Comparison of ENCODE assay signal across 4 worm cellular contexts in the genomic region with DNA sequence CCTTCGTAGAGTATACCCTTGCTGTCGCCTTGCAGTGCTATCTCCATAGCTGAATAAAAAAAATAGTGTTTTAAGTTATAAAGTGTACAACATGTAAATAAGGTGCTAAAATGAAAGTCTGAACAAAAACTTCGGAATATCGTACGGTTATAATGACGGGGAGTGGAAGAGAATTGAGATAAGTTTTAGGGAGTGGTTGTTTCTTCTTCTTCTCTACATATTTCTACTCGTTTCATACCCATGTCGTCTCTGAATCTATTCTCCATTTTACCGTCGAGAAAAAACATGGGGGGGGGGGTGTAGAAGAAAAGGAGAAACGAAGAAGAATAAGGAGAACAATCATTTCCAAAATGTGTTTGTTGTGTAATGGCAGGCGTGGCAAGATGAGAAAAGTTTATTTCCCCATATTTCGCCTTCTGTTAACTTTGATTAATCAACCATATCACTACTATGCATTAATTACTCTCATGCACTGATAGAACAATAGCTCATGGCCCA.
TF ChIP-seq lines count a peak whose summit lies in the region.

A gene (minus strand): TSS at position 51 of the 498 bp plus-strand sequence.

TF ChIP-seq in whole organism, L1 larva, 84 proteins besides CTCF, POLR2A, EP300 and RAD21:
- peak; percentile 56 for TF ChIP-seq lin-14 (GFP tag; optimal IDR thresholded peaks at IDR 0.05; lab: Kevin White, UChicago)
- no peak for TF ChIP-seq unc-30 (tag; optimal IDR thresholded peaks at IDR 0.05; lab: Kevin White, UChicago)
- TF ChIP-seq blmp-1 (tag; optimal IDR thresholded peaks at IDR 0.05; lab: Kevin White, UChicago) = peak; percentile 53
- peak; percentile 13 for TF ChIP-seq nhr-20 (tag; optimal IDR thresholded peaks at IDR 0.05; lab: Kevin White, UChicago)
- no peak for TF ChIP-seq nhr-28 (tag; optimal IDR thresholded peaks at IDR 0.05; lab: Kevin White, UChicago)
- peak; percentile 61 for TF ChIP-seq nhr-85 (tag; lab: Kevin White, UChicago)
- TF ChIP-seq snu-23 (GFP tag; optimal IDR thresholded peaks at IDR 0.05; lab: Kevin White, UChicago) = peak; percentile 10
TF ChIP-seq in whole organism, L1 larva: peak in this region for 5.

TF ChIP-seq in whole organism, L2 larva, 48 proteins besides CTCF, POLR2A, EP300 and RAD21:
- TF ChIP-seq fos-1 (tag; optimal IDR thresholded peaks at IDR 0.05; lab: Kevin White, UChicago) (no peak), blmp-1 (tag; optimal IDR thresholded peaks at IDR 0.05; lab: Kevin White, UChicago; ENCODE audit: insufficient read depth) (peak; percentile 28), nhr-25 (tag; optimal IDR thresholded peaks at IDR 0.05; lab: Kevin White, UChicago) (peak; percentile 42)

TF ChIP-seq in whole organism, L3 larva, 47 proteins besides CTCF, POLR2A, EP300 and RAD21:
- TF ChIP-seq nhr-43 (tag; optimal IDR thresholded peaks at IDR 0.05; lab: Kevin White, UChicago; ENCODE audit: poor library complexity, severe bottlenecking) = peak; percentile 4
- no peak for TF ChIP-seq ztf-11 (tag; optimal IDR thresholded peaks at IDR 0.05; lab: Kevin White, UChicago)
- no peak for TF ChIP-seq pqm-1 (tag; optimal IDR thresholded peaks at IDR 0.05; lab: Kevin White, UChicago)
- no peak for TF ChIP-seq nhr-67 (tag; optimal IDR thresholded peaks at IDR 0.05; lab: Kevin White, UChicago)
- no peak for TF ChIP-seq elt-3 (tag; optimal IDR thresholded peaks at IDR 0.05; lab: Kevin White, UChicago)
- TF ChIP-seq skn-1 (tag; optimal IDR thresholded peaks at IDR 0.05; lab: Kevin White, UChicago) = no peak

TF ChIP-seq in whole organism, L4 larva, 104 proteins besides CTCF, POLR2A, EP300 and RAD21:
- TF ChIP-seq snpc-1.2 (GFP tag; IDR thresholded peaks at IDR 0.05; lab: Robert Waterston, UW) (no peak), mxl-3 (GFP tag; optimal IDR thresholded peaks at IDR 0.05; lab: Kevin White, UChicago) (peak; percentile 5), dve-1 (tag; optimal IDR thresholded peaks at IDR 0.05; lab: Kevin White, UChicago; ENCODE audit: insufficient read depth) (peak; percentile 28)
